Worm (Caenorhabditis elegans) whole organism, mixed stage, embryonic: ENCODE measurements around the gene pgp-1.

Experiments
- unc-39 ChIP-seq: fragments of 150-350 bp; optimal IDR thresholded peaks from 2 replicates; lab custom pipeline; 2014; ENCODE audit warnings: missing biosample characterization, missing genetic modification characterization
- zip-8 ChIP-seq: fragments of 150-350 bp; optimal IDR thresholded peaks from 2 replicates; lab custom pipeline; 2014; ENCODE audit warnings: missing biosample characterization, missing genetic modification characterization

ce11 chrIV:12630922-12631321 lies 32.0 kb upstream of the pgp-1 start, which contains the start of gene ark-1:
- TF ChIP-seq unc-39 (tag; lab: Kevin White, UChicago) = no peak
- no peak for TF ChIP-seq zip-8 (tag; lab: Kevin White, UChicago)
